Fruit fly (Drosophila melanogaster): Measurements from ENCODE around the gene MED14.

DNA sequence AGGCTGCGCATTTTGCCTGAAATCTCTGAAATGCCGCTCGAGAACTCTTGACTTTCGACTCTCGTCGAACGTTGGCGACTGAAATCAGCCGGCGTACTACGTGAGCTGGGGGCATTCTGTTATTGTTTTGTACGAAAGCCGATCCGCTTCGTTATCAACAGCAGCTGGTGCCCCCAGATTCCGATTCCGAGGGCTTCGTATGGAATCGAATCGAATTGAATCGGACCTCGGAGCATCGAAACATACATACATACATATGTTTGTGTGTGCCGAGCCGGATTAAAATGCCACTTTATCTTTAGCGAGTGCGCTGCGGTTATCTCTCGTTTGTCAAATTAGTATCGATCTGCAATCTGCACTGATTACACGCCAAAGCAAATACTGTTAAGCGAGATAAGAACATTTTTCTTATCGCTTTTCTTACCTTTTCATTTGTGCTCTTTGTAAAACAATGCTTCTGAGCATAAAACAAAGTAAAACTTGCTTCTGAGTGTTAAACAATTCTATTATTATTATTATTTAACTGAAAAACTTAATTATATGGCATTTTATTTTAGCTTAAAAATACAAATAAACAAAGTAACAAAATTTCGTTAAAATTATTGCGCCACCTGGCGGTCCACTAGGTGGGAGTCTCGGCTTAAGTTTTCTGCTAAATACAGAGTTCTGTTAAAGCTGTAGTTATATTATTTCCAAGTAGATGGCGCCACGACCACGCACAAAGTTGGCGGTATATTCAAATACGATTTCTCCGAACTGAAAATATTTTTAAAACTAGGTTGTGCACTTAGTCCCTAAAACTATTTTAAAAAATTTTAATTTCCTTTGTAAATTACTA lies 13.7 kb downstream of the MED14 start, which contains the start of gene Reg-2:
- TF ChIP-seq h (optimal IDR thresholded peaks at IDR 0.05) (no peak), insv (optimal IDR thresholded peaks at IDR 0.05) (no peak)
